Fruit fly (Drosophila melanogaster): ENCODE data around the gene CG11658.

Gene CG11658

DNA sequence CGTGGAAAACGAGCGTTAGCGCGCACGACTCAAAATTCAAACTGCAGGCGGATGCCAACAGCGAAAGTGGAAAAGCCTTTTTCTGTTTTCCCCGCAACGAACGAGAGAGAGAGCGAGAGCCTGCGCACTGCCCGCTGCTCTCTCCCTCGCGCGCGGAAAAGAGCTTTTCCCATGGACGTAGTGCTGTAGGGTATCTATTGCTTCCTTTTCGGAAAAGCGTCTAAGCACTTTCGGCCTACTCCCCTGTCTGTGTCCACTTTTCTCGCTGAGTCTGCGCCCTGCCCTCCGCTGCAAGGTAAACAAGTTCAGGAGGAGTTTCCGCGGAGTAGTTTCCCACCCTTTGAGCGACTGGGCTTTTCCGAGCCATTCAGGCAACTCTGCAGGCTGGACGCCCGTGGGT lies 28.1 kb downstream of the CG11658 start, which contains the start of gene CG32085 (continued):
- TF ChIP-seq org-1 (GFP tag; optimal IDR thresholded peaks at IDR 0.05) (peak; percentile 23), crp (GFP tag; optimal IDR thresholded peaks at IDR 0.05) (no peak), grau (tag; optimal IDR thresholded peaks at IDR 0.05) (peak; percentile 47), bigmax (GFP tag; optimal IDR thresholded peaks at IDR 0.05) (no peak), PHDP (tag; optimal IDR thresholded peaks at IDR 0.05) (peak; percentile 28), CG2712 (tag; optimal IDR thresholded peaks at IDR 0.05) (peak; percentile 34), CG1529 (GFP tag; optimal IDR thresholded peaks at IDR 0.05) (no peak), CG32767 (GFP tag; IDR thresholded peaks at IDR 0.05) (0 out of 2 replicates have a peak, but pooled peaks have one; percentile 20), CG7372 (GFP tag; IDR thresholded peaks at IDR 0.05) (peak; percentile 37; the same call in 1 of the 2 replicates), CG30431 (GFP tag; optimal IDR thresholded peaks at IDR 0.05) (no peak), Dek (tag; optimal IDR thresholded peaks at IDR 0.05) (peak; percentile 38), bowl (GFP tag; IDR thresholded peaks at IDR 0.05) (no peak), HLH3B (GFP tag; IDR thresholded peaks at IDR 0.05) (peak; percentile 68), trh (GFP tag; optimal IDR thresholded peaks at IDR 0.05) (no peak), sna (GFP tag; IDR thresholded peaks at IDR 0.05; ENCODE audit: partially characterized antibody) (no peak), CG13424 (tag; optimal IDR thresholded peaks at IDR 0.05) (peak; percentile 48), CG10565 (GFP tag; optimal IDR thresholded peaks at IDR 0.05) (no peak), ftz-f1 (GFP tag; optimal IDR thresholded peaks at IDR 0.05) (peak; percentile 44), zen2 (GFP tag; IDR thresholded peaks at IDR 0.05; ENCODE audit: partially characterized antibody) (no peak), Sry-β (GFP tag; optimal IDR thresholded peaks at IDR 0.05) (no peak), peb (GFP tag; IDR thresholded peaks at IDR 0.05) (no peak), CG2199 (GFP tag; IDR thresholded peaks at IDR 0.05) (0 out of 3 replicates have a peak, but pooled peaks have one; percentile 39), CG11723 (GFP tag; optimal IDR thresholded peaks at IDR 0.05) (peak; percentile 30), CG10147 (GFP tag; optimal IDR thresholded peaks at IDR 0.05) (peak; percentile 30), CG9437 (GFP tag; optimal IDR thresholded peaks at IDR 0.05) (no peak), CG3281 (GFP tag; optimal IDR thresholded peaks at IDR 0.05) (peak; percentile 66), ken (GFP tag; IDR thresholded peaks at IDR 0.05) (peak; percentile 48; the same call in 1 of the 3 replicates), Vsx1 (GFP tag; optimal IDR thresholded peaks at IDR 0.05) (no peak), CG43689 (GFP tag; IDR thresholded peaks at IDR 0.05) (no peak), Six4 (GFP tag; optimal IDR thresholded peaks at IDR 0.05) (peak; percentile 25), klu (GFP tag; IDR thresholded peaks at IDR 0.05) (no peak), lbe (GFP tag; optimal IDR thresholded peaks at IDR 0.05) (no peak), CG17186 (GFP tag; optimal IDR thresholded peaks at IDR 0.05) (no peak), Xbp1 (GFP tag; optimal IDR thresholded peaks at IDR 0.05) (peak; percentile 61), CG3995 (GFP tag; optimal IDR thresholded peaks at IDR 0.05) (no peak), Mad (GFP tag; optimal IDR thresholded peaks at IDR 0.05) (no peak), CHES-1-like (GFP tag; optimal IDR thresholded peaks at IDR 0.05) (peak; percentile 50), CG2129 (GFP tag; IDR thresholded peaks at IDR 0.05; ENCODE audit: partially characterized antibody) (no peak), pros (GFP tag; optimal IDR thresholded peaks at IDR 0.05) (no peak), Asciz (GFP tag; optimal IDR thresholded peaks at IDR 0.05) (no peak), Hr51 (GFP tag; optimal IDR thresholded peaks at IDR 0.05) (peak; percentile 22 to 33), CG10366 (GFP tag; IDR thresholded peaks at IDR 0.05) (peak; percentile 32; the same call in 1 of the 2 replicates), CG2678 (tag; optimal IDR thresholded peaks at IDR 0.05) (peak; percentile 59), Neu2 (GFP tag; optimal IDR thresholded peaks at IDR 0.05; ENCODE audit: borderline replicate concordance) (no peak), CG6175 (GFP tag; IDR thresholded peaks at IDR 0.05) (peak; percentile 66; the same call in 1 of the 3 replicates), p53 (GFP tag; optimal IDR thresholded peaks at IDR 0.05) (peak; percentile 6), CG16779 (GFP tag; IDR thresholded peaks at IDR 0.05) (peak; percentile 70; the same call in 1 of the 2 replicates), Atf3 (GFP tag; optimal IDR thresholded peaks at IDR 0.05) (peak; percentile 21), HHEX (GFP tag; optimal IDR thresholded peaks at IDR 0.05) (peak; percentile 53), CG17829 (tag; optimal IDR thresholded peaks at IDR 0.05) (peak; percentile 35)

Measured in whole organism, embryonic.